Worm (Caenorhabditis elegans) whole organism, L3 larva: ENCODE data around the gene fbxa-38.

Experiments used
- R02D3.7 ChIP-seq: fragments of 150-350 bp; optimal IDR thresholded peaks from 2 replicates; lab custom pipeline; 2014; ENCODE audit warnings: missing biosample characterization, missing genetic modification characterization
- ZK546.5 ChIP-seq: sonication (generic microtip); optimal IDR thresholded peaks from 2 replicates; lab custom pipeline; 2017; ENCODE audit warnings: missing biosample characterization, missing genetic modification characterization
- ama-1 ChIP-seq: fragments of 150-350 bp; optimal IDR thresholded peaks from 2 replicates; lab custom pipeline; 2018
- ceh-28 ChIP-seq: fragments of 150-350 bp; optimal IDR thresholded peaks from 2 replicates; lab custom pipeline; 2014; ENCODE audit warnings: missing biosample characterization, missing genetic modification reagents, missing genetic modification characterization
- ceh-82 ChIP-seq: fragments of 150-350 bp; optimal IDR thresholded peaks from 2 replicates; lab custom pipeline; 2014; ENCODE audit warnings: missing biosample characterization, missing genetic modification characterization
- egl-27 ChIP-seq: sonication (generic microtip); optimal IDR thresholded peaks from 4 replicates; lab custom pipeline; 2017; ENCODE audit warnings: missing biosample characterization, missing genetic modification reagents, missing genetic modification characterization
- egl-5 ChIP-seq: fragments of 150-350 bp; optimal IDR thresholded peaks from 2 replicates; lab custom pipeline; 2017; ENCODE audit warnings: missing biosample characterization, missing genetic modification reagents, missing genetic modification characterization, inconsistent platforms
- elt-1 ChIP-seq: fragments of 150-350 bp; optimal IDR thresholded peaks from 2 replicates; lab custom pipeline; 2014; ENCODE audit warnings: missing biosample characterization, missing genetic modification characterization
- elt-2 ChIP-seq: sonication (generic microtip); optimal IDR thresholded peaks from 2 replicates; lab custom pipeline; 2016; ENCODE audit warnings: missing genetic modification reagents, mild to moderate bottlenecking, missing genetic modification characterization, missing compliant biosample characterization
- elt-3 ChIP-seq, 3 experiments: fragments of 150-350 bp in 1 of 3; sonication (generic microtip) in 2 of 3; optimal IDR thresholded peaks; 2 replicates in 2 of 3; 4 replicates in 1 of 3; lab custom pipeline; 2014 to 2017; ENCODE audit warnings: missing biosample characterization in 3 of 3, missing genetic modification characterization in 3 of 3
- hmg-11 ChIP-seq: sonication (generic microtip); optimal IDR thresholded peaks from 2 replicates; lab custom pipeline; 2016; ENCODE audit warnings: missing genetic modification characterization, missing compliant biosample characterization
- jun-1 ChIP-seq: fragments of 150-350 bp; optimal IDR thresholded peaks from 2 replicates; lab custom pipeline; 2014; ENCODE audit warnings: missing biosample characterization, missing genetic modification reagents, missing genetic modification characterization
- mdl-1 ChIP-seq: fragments of 150-350 bp; optimal IDR thresholded peaks from 2 replicates; lab custom pipeline; 2014; ENCODE audit warnings: missing biosample characterization, missing genetic modification characterization
- nfya-1 ChIP-seq: sonication (generic microtip); optimal IDR thresholded peaks from 2 replicates; lab custom pipeline; 2017; ENCODE audit warnings: missing genetic modification characterization, mild to moderate bottlenecking, missing compliant biosample characterization, antibody characterized with exemption, moderate library complexity; ENCODE audit not compliant: insufficient read depth
- nhr-11 ChIP-seq: fragments of 150-350 bp; optimal IDR thresholded peaks from 2 replicates; lab custom pipeline; 2014; ENCODE audit warnings: missing biosample characterization, missing genetic modification characterization
- nhr-12 ChIP-seq: fragments of 150-350 bp; optimal IDR thresholded peaks from 2 replicates; lab custom pipeline; 2014; ENCODE audit warnings: missing biosample characterization, missing genetic modification characterization
- nhr-237 ChIP-seq: fragments of 150-350 bp; optimal IDR thresholded peaks from 2 replicates; lab custom pipeline; 2014; ENCODE audit warnings: missing biosample characterization, missing genetic modification characterization
- nhr-25 ChIP-seq: sonication (generic microtip); optimal IDR thresholded peaks from 2 replicates; lab custom pipeline; 2017; ENCODE audit warnings: missing biosample characterization, missing genetic modification characterization
- nhr-28 ChIP-seq: fragments of 150-350 bp; optimal IDR thresholded peaks from 2 replicates; lab custom pipeline; 2014; ENCODE audit warnings: missing biosample characterization, missing genetic modification characterization
- nhr-76 ChIP-seq: fragments of 150-350 bp; sonication (generic microtip); optimal IDR thresholded peaks from 5 replicates; lab custom pipeline; 2014; ENCODE audit warnings: missing biosample characterization, missing genetic modification characterization
- nhr-77 ChIP-seq: fragments of 150-350 bp; optimal IDR thresholded peaks from 2 replicates; lab custom pipeline; 2014; ENCODE audit warnings: missing biosample characterization, missing genetic modification characterization
- pqm-1 ChIP-seq: fragments of 150-350 bp; optimal IDR thresholded peaks from 2 replicates; lab custom pipeline; 2017; ENCODE audit warnings: missing biosample characterization, missing genetic modification characterization, inconsistent platforms
- sea-2 ChIP-seq: fragments of 150-350 bp; sonication (generic microtip); optimal IDR thresholded peaks from 4 replicates; lab custom pipeline; 2014; ENCODE audit warnings: missing biosample characterization, missing genetic modification reagents, missing genetic modification characterization
- skn-1 ChIP-seq: fragments of 150-350 bp; optimal IDR thresholded peaks from 2 replicates; lab custom pipeline; 2014; ENCODE audit warnings: missing biosample characterization, missing genetic modification characterization
- snpc-4 ChIP-seq: fragments of 150-350 bp; optimal IDR thresholded peaks from 2 replicates; lab custom pipeline; 2014; ENCODE audit warnings: missing biosample characterization, missing genetic modification characterization
- tbx-2 ChIP-seq: sonication (generic microtip); optimal IDR thresholded peaks from 2 replicates; lab custom pipeline; 2016; ENCODE audit warnings: mild to moderate bottlenecking, missing genetic modification characterization, missing compliant biosample characterization
- unc-39 ChIP-seq: sonication (generic microtip); optimal IDR thresholded peaks from 4 replicates; lab custom pipeline; 2017; ENCODE audit warnings: missing biosample characterization, missing genetic modification characterization
- zag-1 ChIP-seq: fragments of 150-350 bp; optimal IDR thresholded peaks from 2 replicates; lab custom pipeline; 2014; ENCODE audit warnings: missing biosample characterization, missing genetic modification characterization
- ztf-4 ChIP-seq: fragments of 150-350 bp; optimal IDR thresholded peaks from 2 replicates; lab custom pipeline; 2014; ENCODE audit warnings: missing biosample characterization, missing genetic modification characterization

fbxa-38 gene

ce11 chrIII:2224478-2224877 is at the start of gene fbxa-38:
fbxa-38 (plus strand) TSS chrIII:2224672.
- TF ChIP-seq ama-1 = no peak
- TF ChIP-seq egl-5 (tag; lab: Kevin White, UChicago) = no peak
- no peak for TF ChIP-seq nhr-237 (tag; lab: Kevin White, UChicago)
- TF ChIP-seq nhr-76 = no peak

ce11 chrIII:2197706-2198105 is 26.8 kb upstream of the fbxa-38 start, which contains the start of gene C39B5.6:
C39B5.6 (plus strand) TSS chrIII:2198006.
- no peak for TF ChIP-seq elt-2 (tag; lab: Kevin White, UChicago)
- no peak for TF ChIP-seq mdl-1 (tag; lab: Kevin White, UChicago)
- no peak for TF ChIP-seq sea-2 (GFP tag; lab: Kevin White, UChicago)
- TF ChIP-seq ztf-4 (tag; lab: Kevin White, UChicago) = no peak
- no peak for TF ChIP-seq elt-3 (tag; optimal IDR thresholded peaks at IDR 0.05; lab: Kevin White, UChicago)
- TF ChIP-seq unc-39 = no peak
- no peak for TF ChIP-seq R02D3.7 (tag; lab: Kevin White, UChicago)
- TF ChIP-seq skn-1 = no peak
- TF ChIP-seq nhr-28 (tag; lab: Kevin White, UChicago) = no peak
- no peak for TF ChIP-seq nhr-12
- TF ChIP-seq egl-5 (tag; lab: Kevin White, UChicago) = no peak
- TF ChIP-seq ama-1 = no peak
- no peak for TF ChIP-seq jun-1 (tag; lab: Kevin White, UChicago)
- TF ChIP-seq nfya-1 = no peak
- no peak for TF ChIP-seq nhr-237 (tag; lab: Kevin White, UChicago)
- TF ChIP-seq ceh-82 (tag; lab: Kevin White, UChicago) = no peak

- TF ChIP-seq ceh-28 (tag; lab: Kevin White, UChicago) = peak; percentile 89
- TF ChIP-seq hmg-11 (tag; lab: Kevin White, UChicago) = no peak
- no peak for TF ChIP-seq tbx-2 (tag; lab: Kevin White, UChicago)
These were observed 19.3 kb upstream of the fbxa-38 start for ce11 chrIII:2205155-2205554.

ce11 chrIII:2207864-2208263 is 16.6 kb upstream of the fbxa-38 start, which contains the start of gene C39B5.5:
C39B5.5 (plus strand) TSS chrIII:2208164.
- no peak for TF ChIP-seq snpc-4 (tag; lab: Kevin White, UChicago)
- TF ChIP-seq nhr-237 (tag; lab: Kevin White, UChicago) = no peak
- no peak for TF ChIP-seq nhr-28 (tag; lab: Kevin White, UChicago)
- no peak for TF ChIP-seq elt-3 (tag; optimal IDR thresholded peaks at IDR 0.05; lab: Kevin White, UChicago)
- TF ChIP-seq ZK546.5 (tag; lab: Kevin White, UChicago) = no peak
- TF ChIP-seq zag-1 (tag; lab: Kevin White, UChicago) = no peak
- TF ChIP-seq skn-1 = no peak

- TF ChIP-seq nhr-237 (tag; lab: Kevin White, UChicago) (no peak), egl-27 (tag; lab: Kevin White, UChicago) (no peak), snpc-4 (tag; lab: Kevin White, UChicago) (no peak), nhr-11 (tag; lab: Kevin White, UChicago) (no peak), tbx-2 (tag; lab: Kevin White, UChicago) (no peak), nhr-77 (tag; lab: Kevin White, UChicago) (no peak), elt-1 (tag; lab: Kevin White, UChicago) (no peak)
These were observed 13.9 kb upstream of the fbxa-38 start for ce11 chrIII:2210601-2211000.

- TF ChIP-seq skn-1 (no peak), elt-2 (tag; lab: Kevin White, UChicago) (peak; percentile 56), nhr-77 (tag; lab: Kevin White, UChicago) (no peak)
These were observed 13.4 kb upstream of the fbxa-38 start, which contains the start of gene C39B5.14 for ce11 chrIII:2211120-2211519. C39B5.14 (plus strand) TSS chrIII:2211420.

- TF ChIP-seq elt-1 (tag; lab: Kevin White, UChicago) (no peak), nhr-25 (tag; lab: Kevin White, UChicago) (no peak), pqm-1 (peak; percentile 23), elt-2 (tag; lab: Kevin White, UChicago) (peak; percentile 70)
These were observed 12.1 kb upstream of the fbxa-38 start for ce11 chrIII:2212343-2212742.
